Fruit fly (Drosophila melanogaster) whole organism, embryonic: ENCODE data around the gene CG13314.

ENCODE experiments used
- Antp ChIP-seq: fragments of 200-800 bp; sonication (Bioruptor generic); optimal IDR thresholded peaks from 3 replicates; lab custom pipeline; 2016; ENCODE audit warnings: missing biosample characterization, missing genetic modification characterization
- Bdp1 ChIP-seq: fragments of 200-800 bp; sonication (Bioruptor generic); optimal IDR thresholded peaks from 3 replicates; lab custom pipeline; 2016; ENCODE audit warnings: missing biosample characterization, missing genetic modification characterization
- CG11398 ChIP-seq: fragments of 200-800 bp; sonication (Bioruptor generic); optimal IDR thresholded peaks from 2 replicates; lab custom pipeline; 2016; ENCODE audit warnings: missing biosample characterization, missing genetic modification characterization
- CG11696 ChIP-seq: fragments of 200-800 bp; sonication (Bioruptor generic); IDR thresholded peaks from 2 replicates; pipeline ENCODE4 v1.3.6; 2022; ENCODE audit warnings: missing biosample characterization, missing genetic modification characterization
- CG13624 ChIP-seq: fragments of 200-800 bp; sonication (Bioruptor generic); optimal IDR thresholded peaks from 2 replicates; lab custom pipeline; 2016; ENCODE audit warnings: missing biosample characterization, missing genetic modification characterization
- CG14441 ChIP-seq: fragments of 200-800 bp; sonication (Bioruptor generic); IDR thresholded peaks from 2 replicates; pipeline ENCODE4 v1.3.6; 2022; ENCODE audit warnings: missing biosample characterization, missing genetic modification characterization
- CG15479 ChIP-seq: fragments of 200-800 bp; sonication (Bioruptor generic); optimal IDR thresholded peaks from 3 replicates; lab custom pipeline; 2019; ENCODE audit warnings: missing biosample characterization, mild to moderate bottlenecking, missing genetic modification characterization, moderate library complexity
- CG15601 ChIP-seq: fragments of 200-800 bp; sonication (Bioruptor generic); optimal IDR thresholded peaks from 3 replicates; lab custom pipeline; 2019; ENCODE audit warnings: missing biosample characterization, mild to moderate bottlenecking, missing genetic modification characterization, moderate library complexity
- CG16863 ChIP-seq: fragments of 200-800 bp; sonication (Bioruptor generic); optimal IDR thresholded peaks from 3 replicates; lab custom pipeline; 2016; ENCODE audit warnings: missing biosample characterization, missing genetic modification characterization
- CG1792 ChIP-seq: fragments of 200-800 bp; sonication (Bioruptor generic); optimal IDR thresholded peaks from 2 replicates; lab custom pipeline; 2016; ENCODE audit warnings: missing biosample characterization, missing genetic modification characterization
- CG2116 ChIP-seq: fragments of 200-800 bp; sonication (Bioruptor generic); optimal IDR thresholded peaks from 3 replicates; lab custom pipeline; 2018; ENCODE audit warnings: missing biosample characterization, mild to moderate bottlenecking, missing genetic modification characterization
- CG2199 ChIP-seq: fragments of 200-800 bp; sonication (Bioruptor generic); IDR thresholded peaks from 3 replicates; pipeline ENCODE4 v1.3.6; 2022; ENCODE audit warnings: missing biosample characterization, missing genetic modification characterization
- CG31441 ChIP-seq: fragments of 200-800 bp; sonication (Bioruptor generic); IDR thresholded peaks from 2 replicates; pipeline ENCODE4 v1.3.6; 2022; ENCODE audit warnings: missing biosample characterization, missing genetic modification characterization
- CG4617 ChIP-seq: fragments of 200-800 bp; sonication (Bioruptor generic); optimal IDR thresholded peaks from 3 replicates; lab custom pipeline; 2016; ENCODE audit warnings: missing biosample characterization, missing genetic modification characterization, borderline replicate concordance
- CG4707 ChIP-seq: fragments of 200-800 bp; sonication (Bioruptor generic); optimal IDR thresholded peaks from 2 replicates; lab custom pipeline; 2018; ENCODE audit warnings: missing biosample characterization, mild to moderate bottlenecking, missing genetic modification characterization, moderate library complexity
- CG5953 ChIP-seq: fragments of 200-800 bp; sonication (Bioruptor generic); IDR thresholded peaks from 2 replicates; pipeline ENCODE4 v1.3.6; 2022; ENCODE audit warnings: missing biosample characterization, missing genetic modification characterization
- CG6813 ChIP-seq: fragments of 200-800 bp; sonication (Bioruptor generic); optimal IDR thresholded peaks from 2 replicates; lab custom pipeline; 2017; ENCODE audit warnings: missing biosample characterization, missing genetic modification characterization, mild to moderate bottlenecking, moderate library complexity, missing genetic modification reagents
- CG7928 ChIP-seq: fragments of 200-800 bp; sonication (Bioruptor generic); optimal IDR thresholded peaks from 2 replicates; lab custom pipeline; 2017; ENCODE audit warnings: missing biosample characterization, mild to moderate bottlenecking, missing genetic modification characterization
- CTCF ChIP-seq: fragments of 200-800 bp; sonication (Bioruptor generic); optimal IDR thresholded peaks from 2 replicates; lab custom pipeline; 2017; ENCODE audit warnings: missing biosample characterization, mild to moderate bottlenecking, missing genetic modification characterization, moderate library complexity
- Dip2 ChIP-seq: fragments of 200-800 bp; sonication (Bioruptor generic); IDR thresholded peaks from 2 replicates; pipeline ENCODE4 v1.3.6; 2022; ENCODE audit warnings: missing biosample characterization, missing genetic modification characterization
- Dip3 ChIP-seq: fragments of 200-800 bp; sonication (Bioruptor generic); optimal IDR thresholded peaks from 3 replicates; lab custom pipeline; 2016; ENCODE audit warnings: missing biosample characterization, missing genetic modification characterization
- Dp ChIP-seq: fragments of 200-800 bp; sonication (Bioruptor generic); optimal IDR thresholded peaks from 2 replicates; lab custom pipeline; 2018; ENCODE audit warnings: missing biosample characterization, mild to moderate bottlenecking, missing genetic modification characterization, moderate library complexity
- E2f2 ChIP-seq: fragments of 200-800 bp; sonication (Bioruptor generic); IDR thresholded peaks from 2 replicates; pipeline ENCODE4 v1.3.6; 2022; ENCODE audit warnings: missing biosample characterization, missing genetic modification characterization
- Hr39 ChIP-seq: fragments of >200 bp; optimal IDR thresholded peaks from 2 replicates; lab custom pipeline; 2017
- Jarid2 ChIP-seq: fragments of 200-800 bp; sonication (Bioruptor generic); optimal IDR thresholded peaks from 3 replicates; lab custom pipeline; 2017; ENCODE audit warnings: mild to moderate bottlenecking, missing biosample characterization, missing genetic modification reagents, missing genetic modification characterization
- Kr ChIP-seq: fragments of 200-800 bp; sonication (Bioruptor generic); optimal IDR thresholded peaks from 2 replicates; lab custom pipeline; 2017; ENCODE audit warnings: missing biosample characterization, mild to moderate bottlenecking, missing genetic modification characterization
- Lhr ChIP-seq: fragments of 200-800 bp; sonication (Bioruptor generic); optimal IDR thresholded peaks from 3 replicates; lab custom pipeline; 2017; ENCODE audit warnings: mild to moderate bottlenecking, missing biosample characterization, missing genetic modification reagents, missing genetic modification characterization
- Max ChIP-seq: fragments of 200-800 bp; sonication (Bioruptor generic); optimal IDR thresholded peaks from 2 replicates; lab custom pipeline; 2016; ENCODE audit warnings: missing biosample characterization, mild to moderate bottlenecking, missing genetic modification characterization
- Meics ChIP-seq: fragments of 200-800 bp; sonication (Bioruptor generic); optimal IDR thresholded peaks from 2 replicates; lab custom pipeline; 2017; ENCODE audit warnings: missing biosample characterization, mild to moderate bottlenecking, missing genetic modification characterization
- Mrtf ChIP-seq: fragments of 200-800 bp; sonication (Bioruptor generic); IDR thresholded peaks from 3 replicates; pipeline ENCODE4 v1.3.6; 2022; ENCODE audit warnings: missing biosample characterization, missing genetic modification characterization
- Nf-YB ChIP-seq: fragments of 200-800 bp; sonication (Bioruptor generic); optimal IDR thresholded peaks from 3 replicates; lab custom pipeline; 2019; ENCODE audit warnings: missing biosample characterization, mild to moderate bottlenecking, missing genetic modification characterization, moderate library complexity
- aop ChIP-seq: fragments of 200-800 bp; sonication (Bioruptor generic); IDR thresholded peaks from 2 replicates; pipeline ENCODE4 v1.3.6; 2022; ENCODE audit warnings: missing biosample characterization, missing genetic modification characterization
- ap ChIP-seq: fragments of 200-800 bp; sonication (Bioruptor generic); IDR thresholded peaks from 2 replicates; pipeline ENCODE4 v1.3.6; 2022; ENCODE audit warnings: missing biosample characterization, missing genetic modification characterization
- ato ChIP-seq: fragments of 200-800 bp; sonication (Bioruptor generic); IDR thresholded peaks from 2 replicates; pipeline ENCODE4 v1.3.6; 2022; ENCODE audit warnings: missing biosample characterization, missing genetic modification characterization; ENCODE audit not compliant: partially characterized antibody
- cato ChIP-seq: fragments of 200-800 bp; sonication (Bioruptor generic); optimal IDR thresholded peaks from 2 replicates; lab custom pipeline; 2016; ENCODE audit warnings: missing biosample characterization, missing genetic modification characterization, borderline replicate concordance
- chinmo ChIP-seq: fragments of 200-800 bp; sonication (Bioruptor generic); IDR thresholded peaks from 4 replicates; pipeline ENCODE4 v1.3.6; 2022; ENCODE audit warnings: missing biosample characterization, missing genetic modification characterization; ENCODE audit not compliant: partially characterized antibody
- chn ChIP-seq: fragments of 200-800 bp; sonication (Bioruptor generic); optimal IDR thresholded peaks from 2 replicates; lab custom pipeline; 2016; ENCODE audit warnings: missing biosample characterization, missing genetic modification characterization
- crc ChIP-seq: fragments of 200-800 bp; sonication (Bioruptor generic); optimal IDR thresholded peaks from 2 replicates; lab custom pipeline; 2016; ENCODE audit warnings: missing biosample characterization, missing genetic modification characterization
- crp ChIP-seq, 2 experiments: fragments of 200-800 bp; sonication (Bioruptor generic); optimal IDR thresholded peaks; 2 replicates in 1 of 2; 3 replicates in 1 of 2; lab custom pipeline; 2017; ENCODE audit warnings: missing biosample characterization in 2 of 2, missing genetic modification characterization in 2 of 2, mild to moderate bottlenecking in 1 of 2, moderate library complexity in 1 of 2
- da ChIP-seq: fragments of 200-800 bp; sonication (Bioruptor generic); optimal IDR thresholded peaks from 2 replicates; lab custom pipeline; 2016; ENCODE audit warnings: missing biosample characterization, missing genetic modification characterization
- disco-r ChIP-seq: fragments of 200-800 bp; sonication (Bioruptor generic); optimal IDR thresholded peaks from 2 replicates; lab custom pipeline; 2016; ENCODE audit warnings: missing biosample characterization, missing genetic modification characterization
- eve ChIP-seq, 2 experiments: fragments of >200 bp; optimal IDR thresholded peaks; 2 replicates each; lab custom pipeline; 2017; ENCODE audit warnings: missing biosample characterization in 2 of 2, missing genetic modification characterization in 2 of 2
- eyg ChIP-seq: fragments of 200-800 bp; sonication (Bioruptor generic); optimal IDR thresholded peaks from 3 replicates; lab custom pipeline; 2016; ENCODE audit warnings: missing biosample characterization, missing genetic modification characterization
- lmd ChIP-seq: fragments of 200-800 bp; sonication (Bioruptor generic); IDR thresholded peaks from 2 replicates; pipeline ENCODE4 v1.3.6; 2022; ENCODE audit warnings: missing biosample characterization, missing genetic modification characterization
- mld ChIP-seq: fragments of 200-800 bp; sonication (Bioruptor generic); IDR thresholded peaks from 3 replicates; pipeline ENCODE4 v1.3.6; 2022; ENCODE audit warnings: missing biosample characterization, missing genetic modification characterization; ENCODE audit not compliant: partially characterized antibody
- peb ChIP-seq: fragments of 200-800 bp; sonication (Bioruptor generic); IDR thresholded peaks from 2 replicates; pipeline ENCODE4 v1.3.6; 2022; ENCODE audit warnings: missing biosample characterization, missing genetic modification characterization
- pita ChIP-seq: fragments of 200-800 bp; sonication (Bioruptor generic); optimal IDR thresholded peaks from 2 replicates; lab custom pipeline; 2017; ENCODE audit warnings: missing biosample characterization, mild to moderate bottlenecking, missing genetic modification characterization
- sim ChIP-seq: fragments of 200-800 bp; sonication (Bioruptor generic); IDR thresholded peaks from 2 replicates; pipeline ENCODE4 v1.3.6; 2022; ENCODE audit warnings: missing biosample characterization, missing genetic modification characterization
- sob ChIP-seq: fragments of 200-800 bp; sonication (Bioruptor generic); IDR thresholded peaks from 2 replicates; pipeline ENCODE4 v1.3.6; 2022; ENCODE audit warnings: missing biosample characterization, missing genetic modification characterization
- stc ChIP-seq: fragments of 200-800 bp; sonication (Bioruptor generic); IDR thresholded peaks from 2 replicates; pipeline ENCODE4 v1.3.6; 2022; ENCODE audit warnings: missing biosample characterization, missing genetic modification characterization
- z ChIP-seq: fragments of 200-800 bp; sonication (Bioruptor generic); IDR thresholded peaks from 3 replicates; pipeline ENCODE4 v1.3.6; 2022; ENCODE audit warnings: missing biosample characterization, missing genetic modification characterization
- zen2 ChIP-seq: fragments of 200-800 bp; sonication (Bioruptor generic); IDR thresholded peaks from 3 replicates; pipeline ENCODE4 v1.3.6; 2022; ENCODE audit warnings: missing biosample characterization, missing genetic modification characterization; ENCODE audit not compliant: partially characterized antibody

The CG13314 gene

dm6 chr3L:9025680-9026079, 44.1 kb downstream of the CG13314 start:
- TF ChIP-seq Antp (GFP tag; lab: Kevin White, UChicago) (peak; percentile 73), Dip2 (GFP tag; lab: Robert Waterston, UW) (0 out of 2 replicates have a peak, but pooled peaks have one; percentile 20), CG6813 (peak; percentile 74), Nf-YB (GFP tag; lab: Kevin White, UChicago) (peak; percentile 53), stc (peak; percentile 91), Bdp1 (GFP tag; lab: Kevin White, UChicago) (peak; percentile 43), E2f2 (GFP tag; lab: Robert Waterston, UW) (peak; percentile 71), Max (GFP tag; lab: Kevin White, UChicago) (peak; percentile 73), CG11696 (GFP tag; lab: Robert Waterston, UW) (peak; percentile 58), sob (peak; percentile 91), zen2 (GFP tag; lab: Robert Waterston, UW) (no peak), CG2199 (peak; percentile 82; the same call in 2 of the 3 replicates), Lhr (peak; percentile 38), peb (GFP tag; lab: Robert Waterston, UW) (peak; percentile 90), CG15601 (peak; percentile 75), ap (GFP tag; lab: Robert Waterston, UW) (peak; percentile 84), CG13624 (GFP tag; lab: Kevin White, UChicago) (peak; percentile 79), crp (GFP tag; optimal IDR thresholded peaks at IDR 0.05; lab: Kevin White, UChicago) (peak in 1 of 2 experiments; percentile 30), sim (peak; percentile 86), chinmo (GFP tag; lab: Robert Waterston, UW) (no peak), CG7928 (no peak), crc (GFP tag; lab: Kevin White, UChicago) (peak; percentile 71), z (GFP tag; lab: Robert Waterston, UW) (peak; percentile 72; the same call in 2 of the 3 replicates), da (GFP tag; lab: Kevin White, UChicago) (peak; percentile 41), Mrtf (peak; percentile 86), CG31441 (GFP tag; lab: Robert Waterston, UW) (peak; percentile 87), Dp (GFP tag; lab: Kevin White, UChicago) (no peak), Jarid2 (GFP tag; lab: Kevin White, UChicago) (peak; percentile 49), CG11398 (peak; percentile 63), CG16863 (GFP tag; lab: Kevin White, UChicago) (peak; percentile 77), cato (GFP tag; lab: Kevin White, UChicago) (peak; percentile 62), Kr (GFP tag; lab: Kevin White, UChicago) (no peak), CG2116 (GFP tag; lab: Kevin White, UChicago) (peak; percentile 33), pita (GFP tag; lab: Kevin White, UChicago) (no peak), mld (GFP tag; lab: Robert Waterston, UW) (no peak), aop (peak; percentile 66; the same call in 1 of the 2 replicates), CG1792 (GFP tag; lab: Kevin White, UChicago) (peak; percentile 58), CG15479 (GFP tag; lab: Kevin White, UChicago) (no peak), CTCF (GFP tag; lab: Kevin White, UChicago) (peak; percentile 12), ato (GFP tag; lab: Robert Waterston, UW) (no peak), Dip3 (GFP tag; lab: Kevin White, UChicago) (peak; percentile 69), CG14441 (peak; percentile 90), chn (GFP tag; lab: Kevin White, UChicago) (peak; percentile 80), Meics (GFP tag; lab: Kevin White, UChicago) (peak; percentile 74), disco-r (peak; percentile 29), CG4617 (peak; percentile 44), CG4707 (GFP tag; lab: Kevin White, UChicago) (peak; percentile 51), CG5953 (GFP tag; lab: Robert Waterston, UW) (peak; percentile 82), Hr39 (lab: Kevin White, UChicago) (no peak), eyg (GFP tag; lab: Kevin White, UChicago) (peak; percentile 62), lmd (GFP tag; lab: Robert Waterston, UW) (peak; percentile 89), eve (GFP tag; optimal IDR thresholded peaks at IDR 0.05; lab: Kevin White, UChicago) (peak in 1 of 2 experiments; percentile 94)
